Worm (Caenorhabditis elegans): ENCODE measurements around the gene ZK218.7.

The ZK218.7 gene

DNA sequence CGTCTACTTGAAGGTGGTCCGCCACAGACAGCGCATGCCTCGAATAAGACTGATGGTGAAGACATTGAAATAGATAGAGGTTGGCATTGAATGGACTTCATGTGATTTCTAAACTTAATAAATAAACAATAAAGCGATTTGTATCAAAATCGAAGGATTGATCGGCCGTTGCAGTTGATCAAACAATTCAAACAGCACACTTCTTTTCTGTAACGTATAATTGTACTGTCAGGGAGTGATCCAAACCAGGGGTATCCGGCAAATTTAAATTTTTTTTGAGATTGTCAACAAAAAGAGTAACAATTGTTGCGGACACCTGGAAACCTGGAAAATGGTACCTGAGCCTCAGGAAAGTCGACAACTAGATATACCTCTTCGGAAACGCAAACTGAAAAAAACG is 1.1 kb upstream of the ZK218.7 start, which contains the start of gene nhr-248:
TSS of gene nhr-248 (minus strand) at position 101 of the 400 bp plus-strand sequence.
- no peak for TF ChIP-seq unc-62 (GFP tag; optimal IDR thresholded peaks at IDR 0.05)

DNA sequence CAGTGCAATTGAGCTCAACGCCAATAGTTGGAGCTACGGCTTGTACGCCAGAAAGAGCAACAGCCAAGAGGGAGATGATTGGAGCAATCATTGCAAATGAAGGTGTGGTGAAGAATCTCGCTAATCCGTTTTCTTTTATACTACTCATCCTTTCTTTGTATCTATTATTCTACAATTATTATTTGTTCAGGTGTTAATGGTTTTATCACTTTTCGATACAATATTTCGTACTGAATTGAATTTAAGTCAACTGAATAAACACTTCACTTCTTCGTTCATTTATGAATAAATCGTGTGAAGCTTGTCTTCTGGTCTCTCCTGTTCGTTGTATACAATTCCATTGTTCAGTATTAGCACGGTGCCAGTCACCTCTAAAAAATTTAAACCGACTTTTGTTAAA is 2.7 kb downstream of the ZK218.7 start, which contains the start of gene ZK218.11:
TSS of gene ZK218.11 (minus strand) at position 101 of the 400 bp plus-strand sequence.
- no peak for TF ChIP-seq unc-62 (GFP tag; optimal IDR thresholded peaks at IDR 0.05)

DNA sequence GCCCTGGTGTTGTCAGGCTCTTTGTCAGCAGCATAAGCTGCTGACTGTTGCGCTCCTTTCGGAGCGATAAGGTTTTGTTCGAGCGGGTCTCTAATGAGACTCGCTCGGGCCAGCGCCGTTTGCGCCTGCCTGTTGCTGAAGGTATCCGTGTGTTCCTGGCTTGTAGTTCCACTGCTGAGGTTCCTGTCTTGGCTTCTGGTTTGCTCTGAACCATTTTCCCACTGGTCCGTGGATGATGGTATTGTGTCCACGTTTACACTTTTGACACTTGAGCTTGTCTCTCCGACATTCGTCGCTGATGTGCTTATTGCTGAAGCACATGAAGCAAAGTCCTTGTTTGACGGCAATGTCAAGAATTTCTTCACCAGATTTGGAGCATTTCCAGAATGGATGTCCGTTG is 45.7 kb downstream of the ZK218.7 start:
- no peak for TF ChIP-seq unc-62 (GFP tag; optimal IDR thresholded peaks at IDR 0.05)

DNA sequence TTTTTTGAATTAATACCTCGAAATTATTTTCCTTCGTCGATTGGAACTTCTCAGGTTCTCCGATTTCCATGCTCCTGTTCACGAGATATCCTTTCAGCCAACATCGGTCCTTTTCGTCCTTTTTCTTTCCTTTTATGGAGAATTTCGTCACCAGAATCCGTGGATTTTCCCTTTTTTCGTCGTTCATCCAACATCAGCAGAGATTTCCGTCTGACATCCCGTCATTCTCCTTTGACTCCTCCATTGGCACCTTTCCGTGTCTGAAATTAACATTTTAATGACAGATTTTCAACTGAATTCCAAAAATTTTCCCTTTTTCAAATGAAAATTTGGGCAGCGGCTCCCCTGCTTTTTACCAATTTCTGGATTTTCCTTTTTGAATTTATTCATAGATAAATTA is 49.4 kb downstream of the ZK218.7 start:
- no peak for TF ChIP-seq unc-62 (GFP tag; optimal IDR thresholded peaks at IDR 0.05)

DNA sequence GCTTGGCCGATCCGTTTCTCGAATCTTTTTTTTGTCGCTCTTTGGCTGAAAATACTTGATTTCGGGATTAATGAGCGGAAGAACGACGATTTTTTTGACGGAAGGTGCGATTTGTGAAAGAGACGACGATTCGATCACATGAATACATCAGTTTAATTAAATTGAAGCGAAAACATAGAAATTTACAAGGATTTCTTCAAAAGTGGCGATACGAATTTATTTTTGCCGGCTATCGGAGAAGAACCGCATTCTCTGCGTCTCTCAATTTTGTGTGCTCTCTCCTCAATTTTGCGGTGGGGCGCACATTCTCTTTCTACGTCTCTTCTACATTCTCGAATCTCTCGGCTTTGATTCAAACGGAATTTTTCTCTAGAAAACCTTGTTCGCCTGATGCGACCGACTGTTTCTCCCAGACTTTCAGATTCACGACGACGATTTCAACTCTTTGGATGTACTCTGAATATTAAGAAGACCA is 49.8 kb downstream of the ZK218.7 start, which contains the start of gene F40D4.17:
TSS of gene F40D4.17 (minus strand) at position 51 of the 475 bp plus-strand sequence.
- no peak for TF ChIP-seq unc-62 (GFP tag; optimal IDR thresholded peaks at IDR 0.05)

Data from whole organism, dauer.